ENCODE assay signal across 4 worm cellular contexts in genomic region chrII:7287709-7288108, ce11.
A peak's percentile ranks its signal among the peaks of the same experiment; 100 is the strongest.
TF ChIP-seq lines count a peak whose summit lies in the region.

No protein-coding gene starts in this region.

TF ChIP-seq in whole organism, L1 larva, 84 proteins besides CTCF, POLR2A, EP300 and RAD21 (continued from another document and continues in another):
- TF ChIP-seq nhr-90 (tag; optimal IDR thresholded peaks at IDR 0.05; lab: Kevin White, UChicago; ENCODE audit: poor library complexity) (peak; percentile 47), C16A3.4 (tag; optimal IDR thresholded peaks at IDR 0.05; lab: Kevin White, UChicago) (peak; percentile 8), fkh-10 (GFP tag; optimal IDR thresholded peaks at IDR 0.05; lab: Kevin White, UChicago) (no peak), hlh-17 (GFP tag; optimal IDR thresholded peaks at IDR 0.05; lab: Kevin White, UChicago; ENCODE audit: borderline replicate concordance) (no peak), nhr-28 (tag; optimal IDR thresholded peaks at IDR 0.05; lab: Kevin White, UChicago) (no peak), elt-2 (tag; optimal IDR thresholded peaks at IDR 0.05; lab: Kevin White, UChicago) (peak; percentile 53), dsc-1 (tag; optimal IDR thresholded peaks at IDR 0.05; lab: Kevin White, UChicago) (no peak), fkh-4 (tag; optimal IDR thresholded peaks at IDR 0.05; lab: Kevin White, UChicago; ENCODE audit: borderline replicate concordance) (no peak), ceh-8 (GFP tag; optimal IDR thresholded peaks at IDR 0.05; lab: Kevin White, UChicago) (no peak), elt-3 (tag; optimal IDR thresholded peaks at IDR 0.05; lab: Kevin White, UChicago) (peak in 5 of 6 experiments; percentile 50 to 97 (median 72)), nhr-77 (tag; optimal IDR thresholded peaks at IDR 0.05; lab: Kevin White, UChicago) (no peak), C04F5.9 (tag; optimal IDR thresholded peaks at IDR 0.05; lab: Kevin White, UChicago) (no peak), nhr-11 (tag; optimal IDR thresholded peaks at IDR 0.05; lab: Kevin White, UChicago) (no peak), nhr-85 (tag; lab: Kevin White, UChicago) (peak; percentile 77), unc-86 (tag; optimal IDR thresholded peaks at IDR 0.05; lab: Kevin White, UChicago) (no peak), sox-4 (tag; optimal IDR thresholded peaks at IDR 0.05; lab: Kevin White, UChicago) (no peak), nhr-20 (tag; optimal IDR thresholded peaks at IDR 0.05; lab: Kevin White, UChicago) (peak; percentile 68), alr-1 (tag; optimal IDR thresholded peaks at IDR 0.05; lab: Kevin White, UChicago; ENCODE audit: borderline replicate concordance) (no peak), aha-1 (tag; optimal IDR thresholded peaks at IDR 0.05; lab: Kevin White, UChicago) (no peak), pax-3 (tag; optimal IDR thresholded peaks at IDR 0.05; lab: Kevin White, UChicago) (no peak), lir-3 (tag; optimal IDR thresholded peaks at IDR 0.05; lab: Kevin White, UChicago; ENCODE audit: poor library complexity) (no peak), swsn-7 (tag; optimal IDR thresholded peaks at IDR 0.05; lab: Kevin White, UChicago) (no peak), lin-35 (GFP tag; optimal IDR thresholded peaks at IDR 0.05; lab: Kevin White, UChicago) (peak in 1 of 2 experiments; percentile 57), efl-1 (optimal IDR thresholded peaks at IDR 0.05; lab: Kevin White, UChicago) (no peak), efl-1 (GFP tag; optimal IDR thresholded peaks at IDR 0.05 in 1 of 2; lab: Kevin White, UChicago) (peak in 1 of 2 experiments; percentile 82), efl-3 (GFP tag; optimal IDR thresholded peaks at IDR 0.05; lab: Kevin White, UChicago) (no peak), C34B4.2 (tag; optimal IDR thresholded peaks at IDR 0.05; lab: Kevin White, UChicago) (no peak), dpl-1 (GFP tag; optimal IDR thresholded peaks at IDR 0.05; lab: Kevin White, UChicago) (no peak), aly-2 (tag; optimal IDR thresholded peaks at IDR 0.05; lab: Kevin White, UChicago) (no peak), ceh-90 (tag; optimal IDR thresholded peaks at IDR 0.05; lab: Kevin White, UChicago) (no peak), snpc-4 (tag; optimal IDR thresholded peaks at IDR 0.05; lab: Kevin White, UChicago) (no peak), zip-4 (GFP tag; optimal IDR thresholded peaks at IDR 0.05; lab: Kevin White, UChicago) (peak; percentile 14), fkh-8 (tag; optimal IDR thresholded peaks at IDR 0.05; lab: Kevin White, UChicago) (no peak)

TF ChIP-seq in whole organism, L2 larva, 48 proteins besides CTCF, POLR2A, EP300 and RAD21 (continued from another document):
- TF ChIP-seq ztf-1 (GFP tag; conservative IDR thresholded peaks at IDR 0.05; lab: Robert Waterston, UW) (no peak), unc-39 (tag; optimal IDR thresholded peaks at IDR 0.05; lab: Kevin White, UChicago) (no peak), nhr-21 (tag; optimal IDR thresholded peaks at IDR 0.05; lab: Kevin White, UChicago) (peak; percentile 88), mdl-1 (tag; optimal IDR thresholded peaks at IDR 0.05; lab: Kevin White, UChicago) (peak in 1 of 2 experiments; percentile 73), crh-2 (tag; optimal IDR thresholded peaks at IDR 0.05; lab: Kevin White, UChicago) (peak; percentile 8), unc-62 (GFP tag; optimal IDR thresholded peaks at IDR 0.05; lab: Kevin White, UChicago) (peak; percentile 41), blmp-1 (tag; optimal IDR thresholded peaks at IDR 0.05; lab: Kevin White, UChicago; ENCODE audit: insufficient read depth) (peak; percentile 69), nhr-10 (tag; optimal IDR thresholded peaks at IDR 0.05; lab: Kevin White, UChicago) (no peak), nhr-6 (tag; optimal IDR thresholded peaks at IDR 0.05; lab: Kevin White, UChicago) (no peak), egl-27 (tag; optimal IDR thresholded peaks at IDR 0.05; lab: Kevin White, UChicago) (peak; percentile 22), dmd-4 (tag; optimal IDR thresholded peaks at IDR 0.05; lab: Kevin White, UChicago) (no peak)

TF ChIP-seq in whole organism, L3 larva, 47 proteins besides CTCF, POLR2A, EP300 and RAD21 (continued from another document):
- TF ChIP-seq nhr-43 (tag; optimal IDR thresholded peaks at IDR 0.05; lab: Kevin White, UChicago; ENCODE audit: poor library complexity, severe bottlenecking) (peak; percentile 75), ama-1 (optimal IDR thresholded peaks at IDR 0.05; lab: Kevin White, UChicago) (no peak), eor-1 (tag; optimal IDR thresholded peaks at IDR 0.05; lab: Kevin White, UChicago) (no peak), egl-5 (tag; optimal IDR thresholded peaks at IDR 0.05; lab: Kevin White, UChicago) (no peak), elt-3 (tag; optimal IDR thresholded peaks at IDR 0.05; lab: Kevin White, UChicago) (peak; percentile 49 to 57 (median 50)), nhr-12 (tag; optimal IDR thresholded peaks at IDR 0.05; lab: Kevin White, UChicago) (no peak), nhr-25 (tag; optimal IDR thresholded peaks at IDR 0.05; lab: Kevin White, UChicago) (peak; percentile 68), nhr-11 (tag; optimal IDR thresholded peaks at IDR 0.05; lab: Kevin White, UChicago) (no peak), daf-12 (tag; optimal IDR thresholded peaks at IDR 0.05; lab: Kevin White, UChicago) (no peak), snpc-4 (tag; optimal IDR thresholded peaks at IDR 0.05; lab: Kevin White, UChicago) (no peak), hmg-11 (tag; optimal IDR thresholded peaks at IDR 0.05; lab: Kevin White, UChicago) (no peak), nhr-23 (tag; optimal IDR thresholded peaks at IDR 0.05; lab: Kevin White, UChicago) (peak; percentile 96), mml-1 (tag; optimal IDR thresholded peaks at IDR 0.05; lab: Kevin White, UChicago) (no peak), fkh-10 (GFP tag; optimal IDR thresholded peaks at IDR 0.05; lab: Kevin White, UChicago) (no peak), ceh-16 (tag; optimal IDR thresholded peaks at IDR 0.05; lab: Kevin White, UChicago) (no peak), pqm-1 (tag; optimal IDR thresholded peaks at IDR 0.05; lab: Kevin White, UChicago) (no peak), lin-39 (tag; optimal IDR thresholded peaks at IDR 0.05; lab: Kevin White, UChicago) (no peak), nhr-77 (tag; optimal IDR thresholded peaks at IDR 0.05; lab: Kevin White, UChicago) (no peak), tbx-2 (tag; optimal IDR thresholded peaks at IDR 0.05; lab: Kevin White, UChicago) (no peak), sea-2 (GFP tag; optimal IDR thresholded peaks at IDR 0.05; lab: Kevin White, UChicago) (no peak), skn-1 (tag; optimal IDR thresholded peaks at IDR 0.05; lab: Kevin White, UChicago) (no peak), unc-39 (tag; optimal IDR thresholded peaks at IDR 0.05; lab: Kevin White, UChicago) (no peak), elt-2 (tag; optimal IDR thresholded peaks at IDR 0.05; lab: Kevin White, UChicago) (peak; percentile 41), ZK546.5 (tag; optimal IDR thresholded peaks at IDR 0.05; lab: Kevin White, UChicago) (no peak), unc-62 (GFP tag; optimal IDR thresholded peaks at IDR 0.05; lab: Kevin White, UChicago) (peak; percentile 64), fos-1 (tag; optimal IDR thresholded peaks at IDR 0.05; lab: Kevin White, UChicago) (no peak), nfya-1 (tag; optimal IDR thresholded peaks at IDR 0.05; lab: Kevin White, UChicago; ENCODE audit: insufficient read depth) (no peak), ztf-4 (tag; optimal IDR thresholded peaks at IDR 0.05; lab: Kevin White, UChicago) (no peak), lsy-12 (tag; optimal IDR thresholded peaks at IDR 0.05; lab: Kevin White, UChicago) (peak; percentile 37)

TF ChIP-seq in whole organism, L4 larva, 104 proteins besides CTCF, POLR2A, EP300 and RAD21 (continued from another document and continues in another):
- TF ChIP-seq unc-62 (GFP tag; optimal IDR thresholded peaks at IDR 0.05 in 1 of 2; lab: Kevin White, UChicago) (peak in 1 of 2 experiments; percentile 98), unc-62 (tag; optimal IDR thresholded peaks at IDR 0.05; lab: Kevin White, UChicago) (no peak), fos-1 (tag; optimal IDR thresholded peaks at IDR 0.05; lab: Kevin White, UChicago) (no peak), zip-11 (GFP tag; IDR thresholded peaks at IDR 0.05; lab: Robert Waterston, UW) (no peak), saeg-2 (GFP tag; IDR thresholded peaks at IDR 0.05; lab: Robert Waterston, UW) (no peak), attf-4 (tag; optimal IDR thresholded peaks at IDR 0.05; lab: Kevin White, UChicago) (no peak), tra-1 (GFP tag; IDR thresholded peaks at IDR 0.05; lab: Robert Waterston, UW) (peak; percentile 67; the same call in 1 of the 2 replicates), zip-2 (tag; optimal IDR thresholded peaks at IDR 0.05; lab: Kevin White, UChicago) (no peak), zag-1 (tag; optimal IDR thresholded peaks at IDR 0.05; lab: Kevin White, UChicago) (no peak), Y5F2A.4 (GFP tag; optimal IDR thresholded peaks at IDR 0.05; lab: Kevin White, UChicago) (no peak), nhr-11 (tag; optimal IDR thresholded peaks at IDR 0.05; lab: Kevin White, UChicago) (no peak), madf-9 (GFP tag; conservative IDR thresholded peaks at IDR 0.05; lab: Robert Waterston, UW) (no peak), arid-1 (GFP tag; conservative IDR thresholded peaks at IDR 0.05; lab: Robert Waterston, UW) (no peak), daf-16 (GFP tag; optimal IDR thresholded peaks at IDR 0.05; lab: Kevin White, UChicago) (no peak), daf-16 (tag; optimal IDR thresholded peaks at IDR 0.05; lab: Kevin White, UChicago) (peak; percentile 70), snpc-1.2 (GFP tag; IDR thresholded peaks at IDR 0.05; lab: Robert Waterston, UW) (no peak), spr-3 (GFP tag; optimal IDR thresholded peaks at IDR 0.05; lab: Kevin White, UChicago) (no peak), ceh-28 (tag; optimal IDR thresholded peaks at IDR 0.05; lab: Kevin White, UChicago) (no peak), lin-38 (GFP tag; IDR thresholded peaks at IDR 0.05; lab: Robert Waterston, UW) (no peak), lsy-2 (tag; optimal IDR thresholded peaks at IDR 0.05; lab: Kevin White, UChicago) (no peak), lin-29 (GFP tag; IDR thresholded peaks at IDR 0.05; lab: Robert Waterston, UW) (no peak), D1046.2 (GFP tag; IDR thresholded peaks at IDR 0.05; lab: Robert Waterston, UW) (no peak), F26F4.8 (GFP tag; conservative IDR thresholded peaks at IDR 0.05; lab: Robert Waterston, UW) (no peak), nhr-111 (GFP tag; optimal IDR thresholded peaks at IDR 0.05; lab: Kevin White, UChicago) (no peak), dve-1 (tag; optimal IDR thresholded peaks at IDR 0.05; lab: Kevin White, UChicago; ENCODE audit: insufficient read depth) (peak; percentile 74), pha-4 (GFP tag; IDR thresholded peaks at IDR 0.05; lab: Robert Waterston, UW) (no peak), pha-4 (tag; optimal IDR thresholded peaks at IDR 0.05; lab: Kevin White, UChicago) (no peak), zfp-3 (GFP tag; conservative IDR thresholded peaks at IDR 0.05; lab: Robert Waterston, UW) (no peak), fkh-10 (GFP tag; optimal IDR thresholded peaks at IDR 0.05; lab: Kevin White, UChicago) (no peak), ZK546.5 (tag; optimal IDR thresholded peaks at IDR 0.05; lab: Kevin White, UChicago) (no peak), hlh-30 (tag; optimal IDR thresholded peaks at IDR 0.05; lab: Kevin White, UChicago; ENCODE audit: insufficient read depth) (peak; percentile 83), dmd-6 (GFP tag; IDR thresholded peaks at IDR 0.05; lab: Robert Waterston, UW) (peak; percentile 84), dmd-9 (GFP tag; IDR thresholded peaks at IDR 0.05; lab: Robert Waterston, UW) (no peak), nhr-102 (tag; optimal IDR thresholded peaks at IDR 0.05; lab: Kevin White, UChicago) (peak; percentile 77), spr-1 (tag; optimal IDR thresholded peaks at IDR 0.05; lab: Kevin White, UChicago) (no peak), lin-15B (tag; optimal IDR thresholded peaks at IDR 0.05; lab: Kevin White, UChicago) (no peak), mxl-3 (GFP tag; optimal IDR thresholded peaks at IDR 0.05; lab: Kevin White, UChicago) (peak; percentile 42), daf-8 (GFP tag; IDR thresholded peaks at IDR 0.05; lab: Robert Waterston, UW) (no peak), sdz-12 (GFP tag; optimal IDR thresholded peaks at IDR 0.05; lab: Kevin White, UChicago) (no peak), unc-39 (tag; optimal IDR thresholded peaks at IDR 0.05; lab: Kevin White, UChicago) (no peak), Y105C5A.15 (GFP tag; IDR thresholded peaks at IDR 0.05; lab: Robert Waterston, UW) (no peak), madf-5 (GFP tag; IDR thresholded peaks at IDR 0.05; lab: Robert Waterston, UW) (no peak), F10B5.3 (tag; optimal IDR thresholded peaks at IDR 0.05; lab: Kevin White, UChicago) (no peak), nhr-6 (tag; optimal IDR thresholded peaks at IDR 0.05; lab: Kevin White, UChicago) (no peak), nhr-77 (tag; optimal IDR thresholded peaks at IDR 0.05; lab: Kevin White, UChicago) (no peak), hif-1 (tag; optimal IDR thresholded peaks at IDR 0.05; lab: Kevin White, UChicago) (no peak), duxl-1 (tag; optimal IDR thresholded peaks at IDR 0.05; lab: Kevin White, UChicago; ENCODE audit: poor library complexity) (no peak), daf-12 (tag; optimal IDR thresholded peaks at IDR 0.05; lab: Kevin White, UChicago) (no peak), mxl-2 (GFP tag; conservative IDR thresholded peaks at IDR 0.05; lab: Robert Waterston, UW) (no peak), Y75B8A.6 (GFP tag; IDR thresholded peaks at IDR 0.05; lab: Robert Waterston, UW) (no peak), nhr-76 (tag; optimal IDR thresholded peaks at IDR 0.05; lab: Kevin White, UChicago) (no peak), R02D3.7 (tag; optimal IDR thresholded peaks at IDR 0.05; lab: Kevin White, UChicago) (no peak), snpc-4 (tag; optimal IDR thresholded peaks at IDR 0.05; lab: Kevin White, UChicago) (no peak), set-16 (GFP tag; IDR thresholded peaks at IDR 0.05; lab: Robert Waterston, UW) (no peak), cey-2 (tag; optimal IDR thresholded peaks at IDR 0.05; lab: Kevin White, UChicago; ENCODE audit: borderline replicate concordance, insufficient read depth) (no peak), php-3 (GFP tag; IDR thresholded peaks at IDR 0.05; lab: Robert Waterston, UW) (peak; percentile 97), nhr-42 (GFP tag; IDR thresholded peaks at IDR 0.05; lab: Robert Waterston, UW) (no peak), rbr-2 (tag; optimal IDR thresholded peaks at IDR 0.05; lab: Kevin White, UChicago) (no peak), ces-1 (GFP tag; optimal IDR thresholded peaks at IDR 0.05; lab: Kevin White, UChicago) (no peak), ztf-7 (tag; optimal IDR thresholded peaks at IDR 0.05; lab: Kevin White, UChicago) (no peak), tag-97 (GFP tag; IDR thresholded peaks at IDR 0.05; lab: Robert Waterston, UW) (no peak), skn-1 (tag; optimal IDR thresholded peaks at IDR 0.05; lab: Kevin White, UChicago) (no peak), ZK337.2 (GFP tag; IDR thresholded peaks at IDR 0.05; lab: Robert Waterston, UW) (no peak), egl-27 (tag; optimal IDR thresholded peaks at IDR 0.05; lab: Kevin White, UChicago) (no peak), vab-7 (GFP tag; IDR thresholded peaks at IDR 0.05; lab: Robert Waterston, UW) (no peak), F37D6.2 (tag; optimal IDR thresholded peaks at IDR 0.05; lab: Kevin White, UChicago) (no peak), lin-13 (GFP tag; optimal IDR thresholded peaks at IDR 0.05; lab: Kevin White, UChicago) (no peak), lim-7 (GFP tag; IDR thresholded peaks at IDR 0.05; lab: Robert Waterston, UW) (no peak), Y48G9A.11 (GFP tag; IDR thresholded peaks at IDR 0.05; lab: Robert Waterston, UW) (no peak), aha-1 (tag; lab: Kevin White, UChicago) (peak; percentile 23), mdt-29 (GFP tag; IDR thresholded peaks at IDR 0.05; lab: Robert Waterston, UW) (no peak), mep-1 (tag; optimal IDR thresholded peaks at IDR 0.05; lab: Kevin White, UChicago) (no peak), nhr-41 (GFP tag; IDR thresholded peaks at IDR 0.05; lab: Robert Waterston, UW) (no peak), ceh-82 (tag; optimal IDR thresholded peaks at IDR 0.05; lab: Kevin White, UChicago) (no peak), nhr-48 (tag; optimal IDR thresholded peaks at IDR 0.05; lab: Kevin White, UChicago) (peak; percentile 50)
